Fruit fly (Drosophila melanogaster): ENCODE results near the gene Timp.

Timp gene

dm6 chr3R:10203554-10203953, 9.3 kb downstream of the Timp start:
- peak; percentile 38 for TF ChIP-seq kay (GFP tag; ENCODE audit: borderline replicate concordance)
- peak; percentile 69 for TF ChIP-seq bab1 (GFP tag; optimal IDR thresholded peaks at IDR 0.05)
- peak; percentile 10 for TF ChIP-seq toe (GFP tag; optimal IDR thresholded peaks at IDR 0.05)
- TF ChIP-seq Mnt (GFP tag; optimal IDR thresholded peaks at IDR 0.05) = no peak
- TF ChIP-seq CG1620 (GFP tag; optimal IDR thresholded peaks at IDR 0.05) = no peak
- no peak for TF ChIP-seq CG33017 (tag; optimal IDR thresholded peaks at IDR 0.05)

- TF ChIP-seq CG11617 (GFP tag; optimal IDR thresholded peaks at IDR 0.05) (no peak), Hr96 (GFP tag; optimal IDR thresholded peaks at IDR 0.05) (no peak), CG14711 (tag; optimal IDR thresholded peaks at IDR 0.05) (no peak), Clk (GFP tag; optimal IDR thresholded peaks at IDR 0.05) (no peak), bab1 (GFP tag; optimal IDR thresholded peaks at IDR 0.05) (no peak), Crg-1 (GFP tag; optimal IDR thresholded peaks at IDR 0.05) (no peak), CG33017 (tag; optimal IDR thresholded peaks at IDR 0.05) (peak; percentile 13), CG5204 (GFP tag; optimal IDR thresholded peaks at IDR 0.05) (no peak), pad (GFP tag; optimal IDR thresholded peaks at IDR 0.05) (no peak), Mnt (GFP tag; optimal IDR thresholded peaks at IDR 0.05) (no peak), CG7101 (tag; optimal IDR thresholded peaks at IDR 0.05) (no peak), toe (GFP tag; optimal IDR thresholded peaks at IDR 0.05) (no peak), CG7045 (GFP tag; optimal IDR thresholded peaks at IDR 0.05) (peak; percentile 17), cic (GFP tag; optimal IDR thresholded peaks at IDR 0.05) (no peak), CG1620 (GFP tag; optimal IDR thresholded peaks at IDR 0.05) (no peak)
Observed at dm6 chr3R:10190084-10190782, 22.6 kb downstream of the Timp start, which contains the start of gene Syn. TSS of gene Syn (plus strand) at chr3R:10190689.

dm6 chr3R:10189520-10189919, 23.3 kb downstream of the Timp start, which contains the start of gene CG12814:
TSS of gene CG12814 (minus strand) at chr3R:10189603.
- TF ChIP-seq cnc (optimal IDR thresholded peaks at IDR 0.05) = no peak
- peak; percentile 21 for TF ChIP-seq bab1 (GFP tag; optimal IDR thresholded peaks at IDR 0.05)
- TF ChIP-seq CG7101 (tag; optimal IDR thresholded peaks at IDR 0.05) = no peak
- TF ChIP-seq Clk (GFP tag; optimal IDR thresholded peaks at IDR 0.05) = no peak
- no peak for TF ChIP-seq CG5204 (GFP tag; optimal IDR thresholded peaks at IDR 0.05)
- TF ChIP-seq cic (GFP tag; optimal IDR thresholded peaks at IDR 0.05) = no peak
- TF ChIP-seq Hr96 (GFP tag; optimal IDR thresholded peaks at IDR 0.05) = no peak
- TF ChIP-seq CG7045 (GFP tag; optimal IDR thresholded peaks at IDR 0.05) = no peak

- no peak for TF ChIP-seq kay (GFP tag; ENCODE audit: borderline replicate concordance)
- no peak for TF ChIP-seq Clk (GFP tag; optimal IDR thresholded peaks at IDR 0.05)
- no peak for TF ChIP-seq Mnt (GFP tag; optimal IDR thresholded peaks at IDR 0.05)
- TF ChIP-seq CG7101 (tag; optimal IDR thresholded peaks at IDR 0.05) = no peak
- TF ChIP-seq CG33017 (tag; optimal IDR thresholded peaks at IDR 0.05) = no peak
Observed at dm6 chr3R:10185986-10186385, 26.8 kb downstream of the Timp start.

dm6 chr3R:10176927-10177511, 35.8 kb downstream of the Timp start:
- TF ChIP-seq CG11617 (GFP tag; optimal IDR thresholded peaks at IDR 0.05) (no peak), CG12768 (GFP tag; optimal IDR thresholded peaks at IDR 0.05) (no peak), Mnt (GFP tag; optimal IDR thresholded peaks at IDR 0.05) (no peak), Hr96 (GFP tag; optimal IDR thresholded peaks at IDR 0.05) (no peak), CG14711 (tag; optimal IDR thresholded peaks at IDR 0.05) (no peak), kay (GFP tag; ENCODE audit: borderline replicate concordance) (no peak), cic (GFP tag; optimal IDR thresholded peaks at IDR 0.05) (no peak)

dm6 chr3R:10170356-10170876, 42.4 kb downstream of the Timp start, which contains the start of gene Best1:
TSS of gene Best1 (minus strand) at chr3R:10170487.
- TF ChIP-seq toe (GFP tag; optimal IDR thresholded peaks at IDR 0.05) (peak; percentile 53), ovo (GFP tag; optimal IDR thresholded peaks at IDR 0.05) (peak; percentile 76), CG7101 (tag; optimal IDR thresholded peaks at IDR 0.05) (peak; percentile 96), CG12768 (GFP tag; optimal IDR thresholded peaks at IDR 0.05) (peak; percentile 92), cic (GFP tag; optimal IDR thresholded peaks at IDR 0.05) (peak; percentile 64), Hr96 (GFP tag; optimal IDR thresholded peaks at IDR 0.05) (peak; percentile 68), CG1620 (GFP tag; optimal IDR thresholded peaks at IDR 0.05) (peak; percentile 63), CG11617 (GFP tag; optimal IDR thresholded peaks at IDR 0.05) (peak; percentile 94), pad (GFP tag; optimal IDR thresholded peaks at IDR 0.05) (peak; percentile 83), CG7045 (GFP tag; optimal IDR thresholded peaks at IDR 0.05) (peak; percentile 87), CG33017 (tag; optimal IDR thresholded peaks at IDR 0.05) (peak; percentile 93), CG14711 (tag; optimal IDR thresholded peaks at IDR 0.05) (peak; percentile 90), CG5204 (GFP tag; optimal IDR thresholded peaks at IDR 0.05) (peak; percentile 65), tj (GFP tag; optimal IDR thresholded peaks at IDR 0.05) (peak; percentile 62), kay (GFP tag; ENCODE audit: borderline replicate concordance) (no peak), Crg-1 (GFP tag; optimal IDR thresholded peaks at IDR 0.05) (peak; percentile 67), Mnt (GFP tag; optimal IDR thresholded peaks at IDR 0.05) (peak; percentile 87), bab1 (GFP tag; optimal IDR thresholded peaks at IDR 0.05) (peak; percentile 96), Clk (GFP tag; optimal IDR thresholded peaks at IDR 0.05) (peak; percentile 69), cnc (optimal IDR thresholded peaks at IDR 0.05) (no peak)
